Fruit fly (Drosophila melanogaster) S2 (cell line): ENCODE data around the gene DIP-alpha.

ENCODE experiments used
- CG8478 ChIP-seq: fragments of >200 bp; optimal IDR thresholded peaks from 2 replicates; lab custom pipeline; 2018
- CTCF ChIP-seq, 2 experiments: fragments of >200 bp; optimal IDR thresholded peaks; 2 replicates each; lab custom pipeline; 2018

dm6 chrX:3470467-3471079, 100.9 kb downstream of the DIP-alpha start:
- TF ChIP-seq CG8478, result no peak
- no peak for TF ChIP-seq CTCF (optimal IDR thresholded peaks at IDR 0.05; lab: Kevin White, UChicago)
